Fruit fly (Drosophila melanogaster) whole organism, embryonic: Measurements from ENCODE around the gene bun.
A peak's percentile ranks its signal among the peaks of the same experiment; 100 is the strongest.

Experiments
- ATbp ChIP-seq: fragments of 200-800 bp; sonication (Bioruptor generic); optimal IDR thresholded peaks from 2 replicates; lab custom pipeline; 2017; ENCODE audit warnings: missing biosample characterization, mild to moderate bottlenecking, missing genetic modification characterization, missing genetic modification reagents
- Atf-2 ChIP-seq: fragments of 200-800 bp; sonication (Bioruptor generic); optimal IDR thresholded peaks from 2 replicates; lab custom pipeline; 2016; ENCODE audit warnings: missing biosample characterization, missing genetic modification characterization
- Atf6 ChIP-seq: fragments of 200-800 bp; sonication (Bioruptor generic); IDR thresholded peaks from 2 replicates; pipeline ENCODE4 v1.3.6; 2022; ENCODE audit warnings: missing biosample characterization, missing genetic modification characterization
- CG10209 ChIP-seq: fragments of 200-800 bp; sonication (Bioruptor generic); optimal IDR thresholded peaks from 3 replicates; lab custom pipeline; 2017; ENCODE audit warnings: missing biosample characterization, mild to moderate bottlenecking, missing genetic modification characterization, missing genetic modification reagents
- CG10321 ChIP-seq: fragments of 200-800 bp; sonication (Bioruptor generic); IDR thresholded peaks from 2 replicates; pipeline ENCODE4 v1.3.6; 2022; ENCODE audit warnings: missing biosample characterization, missing genetic modification characterization
- CG11456 ChIP-seq: fragments of 200-800 bp; sonication (Bioruptor generic); IDR thresholded peaks from 3 replicates; pipeline ENCODE4 v1.3.6; 2022; ENCODE audit warnings: missing biosample characterization, missing genetic modification characterization
- CG12071 ChIP-seq: fragments of 200-800 bp; sonication (Bioruptor generic); optimal IDR thresholded peaks from 3 replicates; lab custom pipeline; 2018; ENCODE audit warnings: missing biosample characterization, mild to moderate bottlenecking, missing genetic modification characterization
- CG12299 ChIP-seq: fragments of 200-800 bp; sonication (Bioruptor generic); optimal IDR thresholded peaks from 2 replicates; lab custom pipeline; 2018; ENCODE audit warnings: missing biosample characterization, mild to moderate bottlenecking, missing genetic modification characterization
- CG13424 ChIP-seq: fragments of 200-800 bp; sonication (Bioruptor generic); optimal IDR thresholded peaks from 2 replicates; lab custom pipeline; 2019; ENCODE audit warnings: missing biosample characterization, mild to moderate bottlenecking, missing genetic modification characterization, moderate library complexity
- CG17829 ChIP-seq: fragments of 200-800 bp; optimal IDR thresholded peaks from 2 replicates; lab custom pipeline; 2019; ENCODE audit warnings: missing biosample characterization, mild to moderate bottlenecking, missing genetic modification characterization, moderate library complexity
- CG18599 ChIP-seq: fragments of 200-800 bp; sonication (Bioruptor generic); optimal IDR thresholded peaks from 3 replicates; lab custom pipeline; 2017; ENCODE audit warnings: missing biosample characterization, missing genetic modification characterization, mild to moderate bottlenecking, moderate library complexity, missing genetic modification reagents
- CG32532 ChIP-seq: fragments of 200-800 bp; sonication (Bioruptor generic); IDR thresholded peaks from 2 replicates; pipeline ENCODE4 v1.3.6; 2022; ENCODE audit warnings: missing biosample characterization, missing genetic modification characterization
- CG33213 ChIP-seq: fragments of 200-800 bp; sonication (Bioruptor generic); optimal IDR thresholded peaks from 3 replicates; lab custom pipeline; 2016; ENCODE audit warnings: missing biosample characterization, missing genetic modification characterization
- CG3407 ChIP-seq: fragments of 200-800 bp; sonication (Bioruptor generic); optimal IDR thresholded peaks from 2 replicates; lab custom pipeline; 2018; ENCODE audit warnings: missing biosample characterization, mild to moderate bottlenecking, missing genetic modification characterization
- CG3847 ChIP-seq: fragments of 200-800 bp; sonication (Bioruptor generic); IDR thresholded peaks from 2 replicates; pipeline ENCODE4 v1.3.6; 2022; ENCODE audit warnings: missing biosample characterization, missing genetic modification characterization
- CG4854 ChIP-seq: fragments of 200-800 bp; sonication (Bioruptor generic); optimal IDR thresholded peaks from 2 replicates; lab custom pipeline; 2016; ENCODE audit warnings: missing biosample characterization, missing genetic modification characterization, inconsistent platforms
- CG5953 ChIP-seq: fragments of 200-800 bp; sonication (Bioruptor generic); IDR thresholded peaks from 2 replicates; pipeline ENCODE4 v1.3.6; 2022; ENCODE audit warnings: missing biosample characterization, missing genetic modification characterization
- CG6254 ChIP-seq: fragments of 200-800 bp; sonication (Bioruptor generic); optimal IDR thresholded peaks from 3 replicates; lab custom pipeline; 2017; ENCODE audit warnings: mild to moderate bottlenecking, missing biosample characterization, missing genetic modification reagents, missing genetic modification characterization
- CG9817 ChIP-seq: fragments of 200-800 bp; sonication (Bioruptor generic); optimal IDR thresholded peaks from 2 replicates; lab custom pipeline; 2018; ENCODE audit warnings: missing biosample characterization, mild to moderate bottlenecking, missing genetic modification characterization, moderate library complexity
- H15 ChIP-seq: fragments of 200-800 bp; sonication (Bioruptor generic); IDR thresholded peaks from 3 replicates; pipeline ENCODE4 v1.3.6; 2022; ENCODE audit warnings: missing biosample characterization, missing genetic modification characterization
- HLH3B ChIP-seq: fragments of 200-800 bp; sonication (Bioruptor generic); IDR thresholded peaks from 2 replicates; pipeline ENCODE4 v1.3.6; 2022; ENCODE audit warnings: missing biosample characterization, missing genetic modification characterization
- Hmx ChIP-seq: fragments of 200-800 bp; sonication (Bioruptor generic); optimal IDR thresholded peaks from 2 replicates; lab custom pipeline; 2016; ENCODE audit warnings: missing biosample characterization, missing genetic modification characterization
- Mad ChIP-seq: fragments of 200-800 bp; sonication (Bioruptor generic); optimal IDR thresholded peaks from 2 replicates; lab custom pipeline; 2016; ENCODE audit warnings: missing biosample characterization, missing genetic modification characterization
- Nf-YB ChIP-seq: fragments of 200-800 bp; sonication (Bioruptor generic); optimal IDR thresholded peaks from 3 replicates; lab custom pipeline; 2019; ENCODE audit warnings: missing biosample characterization, mild to moderate bottlenecking, missing genetic modification characterization, moderate library complexity
- Tbp ChIP-seq: fragments of >200 bp; optimal IDR thresholded peaks from 2 replicates; lab custom pipeline; 2018; ENCODE audit warnings: missing biosample characterization, missing genetic modification characterization
- ara ChIP-seq: fragments of 200-800 bp; sonication (Bioruptor generic); IDR thresholded peaks from 2 replicates; pipeline ENCODE4 v1.3.6; 2022; ENCODE audit warnings: missing biosample characterization, missing genetic modification characterization
- dimm ChIP-seq: fragments of 200-800 bp; sonication (Bioruptor generic); IDR thresholded peaks from 2 replicates; pipeline ENCODE4 v1.3.6; 2022; ENCODE audit warnings: missing biosample characterization, missing genetic modification characterization
- fd96Cb ChIP-seq: fragments of 200-800 bp; sonication (Bioruptor generic); optimal IDR thresholded peaks from 2 replicates; lab custom pipeline; 2018; ENCODE audit warnings: missing biosample characterization, mild to moderate bottlenecking, missing genetic modification characterization, moderate library complexity
- gce ChIP-seq: fragments of 200-800 bp; sonication (Bioruptor generic); IDR thresholded peaks from 3 replicates; pipeline ENCODE4 v1.3.6; 2022; ENCODE audit warnings: missing biosample characterization, missing genetic modification characterization
- grau ChIP-seq: fragments of 200-800 bp; optimal IDR thresholded peaks from 3 replicates; lab custom pipeline; 2019; ENCODE audit warnings: missing biosample characterization, mild to moderate bottlenecking, missing genetic modification characterization, moderate library complexity
- jumu ChIP-seq: fragments of 200-800 bp; sonication (Bioruptor generic); optimal IDR thresholded peaks from 3 replicates; lab custom pipeline; 2016; ENCODE audit warnings: missing biosample characterization, missing genetic modification characterization
- lov ChIP-seq, 2 experiments: fragments of 200-800 bp in 1 of 2; fragments of >200 bp in 1 of 2; sonication (Bioruptor generic) in 1 of 2; IDR thresholded peaks in 1 of 2; optimal IDR thresholded peaks in 1 of 2; 2 replicates in 1 of 2; 3 replicates in 1 of 2; pipeline versions ENCODE4 v1.3.6 to Lab custom; 2017 to 2022; ENCODE audit warnings: missing biosample characterization in 1 of 2, missing genetic modification characterization in 1 of 2
- oc ChIP-seq: fragments of 200-800 bp; sonication (Bioruptor generic); optimal IDR thresholded peaks from 2 replicates; lab custom pipeline; 2018; ENCODE audit warnings: missing biosample characterization, mild to moderate bottlenecking, missing genetic modification characterization, moderate library complexity
- otp ChIP-seq: fragments of 200-800 bp; sonication (Bioruptor generic); IDR thresholded peaks from 3 replicates; pipeline ENCODE4, ENCODE4 v1.3.6; 2022; ENCODE audit warnings: missing biosample characterization, missing genetic modification characterization
- pb ChIP-seq: fragments of 200-800 bp; sonication (Bioruptor generic); optimal IDR thresholded peaks from 3 replicates; lab custom pipeline; 2016; ENCODE audit warnings: missing biosample characterization, missing genetic modification characterization
- pfk ChIP-seq: fragments of 200-800 bp; sonication (Bioruptor generic); optimal IDR thresholded peaks from 2 replicates; lab custom pipeline; 2018; ENCODE audit warnings: missing biosample characterization, mild to moderate bottlenecking, missing genetic modification characterization, moderate library complexity
- row ChIP-seq: fragments of 200-800 bp; sonication (Bioruptor generic); IDR thresholded peaks from 3 replicates; pipeline ENCODE4 v1.3.6; 2022; ENCODE audit warnings: missing biosample characterization, missing genetic modification characterization
- unc-4 ChIP-seq: fragments of 200-800 bp; sonication (Bioruptor generic); IDR thresholded peaks from 2 replicates; pipeline ENCODE4 v1.3.6; 2022; ENCODE audit warnings: missing biosample characterization, missing genetic modification characterization; ENCODE audit not compliant: partially characterized antibody
- usp ChIP-seq: fragments of >200 bp; optimal IDR thresholded peaks from 2 replicates; lab custom pipeline; 2017; ENCODE audit warnings: missing biosample characterization, missing genetic modification characterization
- wdn ChIP-seq: fragments of 200-800 bp; sonication (Bioruptor generic); IDR thresholded peaks from 2 replicates; pipeline ENCODE4 v1.3.6; 2022; ENCODE audit warnings: missing biosample characterization, missing genetic modification characterization
- yki ChIP-seq: fragments of >200 bp; optimal IDR thresholded peaks from 3 replicates; lab custom pipeline; 2018
- z ChIP-seq: fragments of 200-800 bp; sonication (Bioruptor generic); IDR thresholded peaks from 3 replicates; pipeline ENCODE4 v1.3.6; 2022; ENCODE audit warnings: missing biosample characterization, missing genetic modification characterization

bun gene

DNA sequence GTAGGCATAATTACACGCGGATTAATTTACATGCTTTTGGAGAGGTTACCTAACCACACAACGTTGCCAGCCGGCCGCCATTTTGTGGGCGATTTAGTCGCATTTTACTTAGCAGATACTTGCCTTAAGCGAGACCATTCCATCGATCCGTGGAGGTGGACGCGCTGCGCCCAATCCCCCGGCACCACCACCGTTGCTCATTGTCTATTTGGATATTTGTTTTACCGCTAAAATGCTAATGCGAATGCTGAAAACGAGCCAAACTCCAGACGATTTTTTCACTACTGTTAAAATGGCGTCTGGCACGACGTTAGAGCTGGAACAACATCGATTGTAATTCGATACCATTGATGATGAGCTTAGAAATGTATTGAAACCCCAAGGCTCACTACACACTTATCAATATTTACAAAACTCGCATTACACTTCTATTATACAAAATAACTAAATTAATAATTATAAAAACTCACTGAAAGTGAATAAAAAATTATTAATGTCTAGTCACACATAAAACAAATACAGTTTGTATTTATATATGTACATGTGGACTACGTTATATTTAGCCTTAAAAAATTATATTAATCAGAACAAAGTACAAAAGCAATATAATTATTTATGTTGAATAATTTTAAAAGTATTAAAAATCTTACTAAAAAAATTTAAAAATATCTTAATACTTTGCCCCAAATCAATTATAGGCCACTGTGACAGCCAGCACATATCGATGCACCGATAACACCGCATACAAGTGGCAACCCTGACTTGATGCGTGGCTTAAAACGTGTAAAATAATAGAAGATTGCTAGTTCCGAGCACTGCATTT is 112.5 kb downstream of the bun start, which contains the start of gene eRF3 (continued):
- TF ChIP-seq CG13424 (tag; lab: Kevin White, UChicago) (peak; percentile 91), ATbp (GFP tag; lab: Kevin White, UChicago) (peak; percentile 33), dimm (GFP tag; lab: Robert Waterston, UW) (no peak; the same call in 1 of the 2 replicates), CG9817 (tag; lab: Kevin White, UChicago) (peak; percentile 81), gce (GFP tag; lab: Robert Waterston, UW) (0 out of 3 replicates have a peak, but pooled peaks have one; percentile 5), CG12071 (no peak), CG33213 (GFP tag; lab: Kevin White, UChicago) (no peak), CG10209 (GFP tag; lab: Kevin White, UChicago) (peak; percentile 79), row (GFP tag; lab: Robert Waterston, UW) (peak; percentile 85), pb (GFP tag; lab: Kevin White, UChicago) (no peak), unc-4 (0 out of 2 replicates have a peak, but pooled peaks have one; percentile 15), Atf-2 (GFP tag; lab: Kevin White, UChicago) (peak; percentile 10), CG10321 (peak; percentile 63), lov (optimal IDR thresholded peaks at IDR 0.05; lab: Kevin White, UChicago) (no peak), lov (GFP tag; IDR thresholded peaks at IDR 0.05; lab: Robert Waterston, UW) (0 out of 3 replicates have a peak, but pooled peaks have one; percentile 53), Hmx (GFP tag; lab: Kevin White, UChicago) (no peak), yki (lab: Kevin White, UChicago) (no peak), CG11456 (peak; percentile 78), Tbp (GFP tag; lab: Kevin White, UChicago) (no peak), CG3847 (GFP tag; lab: Robert Waterston, UW) (peak; percentile 78), oc (tag; lab: Kevin White, UChicago) (peak; percentile 48), CG18599 (peak; percentile 46), Nf-YB (GFP tag; lab: Kevin White, UChicago) (peak; percentile 55), usp (GFP tag; lab: Kevin White, UChicago) (no peak), ara (peak; percentile 39; the same call in 1 of the 2 replicates), CG4854 (GFP tag; lab: Kevin White, UChicago) (no peak), z (GFP tag; lab: Robert Waterston, UW) (no peak)

DNA sequence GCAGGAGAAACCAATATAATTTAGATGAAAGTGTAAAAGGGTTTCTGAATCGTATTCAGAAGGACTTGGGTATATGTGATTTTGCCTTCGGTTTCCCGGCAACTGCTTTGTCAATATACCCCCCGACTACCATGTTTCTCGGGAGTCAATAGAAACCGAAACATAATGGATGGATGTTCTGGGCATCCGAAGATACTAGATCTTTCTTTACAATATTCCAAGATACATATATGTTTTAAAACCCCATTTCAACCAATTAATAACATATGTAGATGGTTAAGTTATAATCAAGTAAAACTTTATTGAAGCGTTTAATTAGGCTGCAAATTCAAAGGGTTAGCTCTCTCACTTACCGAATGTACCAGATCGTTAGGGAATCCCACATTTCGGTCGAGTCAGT is 115.6 kb downstream of the bun start, which contains the start of gene CG5435:
Gene CG5435, minus strand, starts transcription at position 101 of the 400 bp plus-strand sequence.
- TF ChIP-seq fd96Cb (no peak), CG3407 (GFP tag; lab: Kevin White, UChicago) (no peak), CG12299 (no peak), CG10321 (no peak), jumu (GFP tag; lab: Kevin White, UChicago) (no peak), H15 (GFP tag; lab: Robert Waterston, UW) (no peak), otp (no peak), HLH3B (GFP tag; lab: Robert Waterston, UW) (no peak), CG6254 (GFP tag; lab: Kevin White, UChicago) (no peak), CG17829 (tag; lab: Kevin White, UChicago) (no peak), Mad (GFP tag; lab: Kevin White, UChicago) (no peak), Atf6 (no peak), CG5953 (no peak), grau (tag; lab: Kevin White, UChicago) (no peak), wdn (no peak), CG32532 (GFP tag; lab: Robert Waterston, UW) (no peak), pfk (GFP tag; lab: Kevin White, UChicago) (no peak)
